Fruit fly (Drosophila melanogaster) whole organism, embryonic: ENCODE data around the gene CG46523.
A peak's percentile ranks its signal among the peaks of the same experiment; 100 is the strongest.

Experiments
- CG10147 ChIP-seq: fragments of 200-800 bp; sonication (Bioruptor generic); optimal IDR thresholded peaks from 2 replicates; lab custom pipeline; 2019; ENCODE audit warnings: missing biosample characterization, mild to moderate bottlenecking, missing genetic modification characterization, moderate library complexity
- CG12391 ChIP-seq: fragments of 200-800 bp; sonication (Bioruptor generic); optimal IDR thresholded peaks from 3 replicates; lab custom pipeline; 2018; ENCODE audit warnings: missing biosample characterization, mild to moderate bottlenecking, missing genetic modification characterization, moderate library complexity
- CG13296 ChIP-seq: fragments of 200-800 bp; sonication (Bioruptor generic); optimal IDR thresholded peaks from 3 replicates; lab custom pipeline; 2018; ENCODE audit warnings: missing biosample characterization, mild to moderate bottlenecking, missing genetic modification characterization
- CG14710 ChIP-seq: fragments of 200-800 bp; sonication (Bioruptor generic); optimal IDR thresholded peaks from 3 replicates; lab custom pipeline; 2019; ENCODE audit warnings: missing biosample characterization, mild to moderate bottlenecking, missing genetic modification characterization, moderate library complexity
- CG15479 ChIP-seq: fragments of 200-800 bp; sonication (Bioruptor generic); optimal IDR thresholded peaks from 3 replicates; lab custom pipeline; 2019; ENCODE audit warnings: missing biosample characterization, mild to moderate bottlenecking, missing genetic modification characterization, moderate library complexity
- CG15514 ChIP-seq: fragments of 200-800 bp; sonication (Bioruptor generic); optimal IDR thresholded peaks from 3 replicates; lab custom pipeline; 2017; ENCODE audit warnings: missing biosample characterization, missing genetic modification characterization, mild to moderate bottlenecking, moderate library complexity, missing genetic modification reagents
- CG16863 ChIP-seq: fragments of 200-800 bp; sonication (Bioruptor generic); optimal IDR thresholded peaks from 3 replicates; lab custom pipeline; 2016; ENCODE audit warnings: missing biosample characterization, missing genetic modification characterization
- CG17385 ChIP-seq: fragments of 200-800 bp; sonication (Bioruptor generic); optimal IDR thresholded peaks from 3 replicates; lab custom pipeline; 2018; ENCODE audit warnings: missing biosample characterization, mild to moderate bottlenecking, missing genetic modification characterization
- CG17568 ChIP-seq: fragments of 200-800 bp; sonication (Bioruptor generic); optimal IDR thresholded peaks from 2 replicates; lab custom pipeline; 2018; ENCODE audit warnings: missing biosample characterization, mild to moderate bottlenecking, missing genetic modification characterization, moderate library complexity
- CG2202 ChIP-seq: fragments of 200-800 bp; sonication (Bioruptor generic); optimal IDR thresholded peaks from 2 replicates; lab custom pipeline; 2018; ENCODE audit warnings: missing biosample characterization, mild to moderate bottlenecking, missing genetic modification characterization
- CG33557 ChIP-seq: fragments of 200-800 bp; sonication (Bioruptor generic); optimal IDR thresholded peaks from 2 replicates; lab custom pipeline; 2019; ENCODE audit warnings: missing biosample characterization, mild to moderate bottlenecking, missing genetic modification characterization, moderate library complexity
- CG34224 ChIP-seq: fragments of 200-800 bp; sonication (Bioruptor generic); IDR thresholded peaks from 3 replicates; pipeline ENCODE4 v1.3.6; 2022; ENCODE audit warnings: missing biosample characterization, missing genetic modification characterization; ENCODE audit not compliant: partially characterized antibody
- CG34376 ChIP-seq: fragments of 200-800 bp; sonication (Bioruptor generic); optimal IDR thresholded peaks from 2 replicates; lab custom pipeline; 2018; ENCODE audit warnings: missing biosample characterization, mild to moderate bottlenecking, missing genetic modification characterization
- CG8478 ChIP-seq: fragments of >200 bp; optimal IDR thresholded peaks from 2 replicates; lab custom pipeline; 2018
- CG8944 ChIP-seq: fragments of 200-800 bp; sonication (Bioruptor generic); optimal IDR thresholded peaks from 3 replicates; lab custom pipeline; 2016; ENCODE audit warnings: missing biosample characterization, missing genetic modification characterization
- Deaf1 ChIP-seq: fragments of 200-800 bp; optimal IDR thresholded peaks from 3 replicates; lab custom pipeline; 2019; ENCODE audit warnings: missing biosample characterization, mild to moderate bottlenecking, missing genetic modification characterization, moderate library complexity
- Doc2 ChIP-seq: fragments of 200-800 bp; sonication (Bioruptor generic); IDR thresholded peaks from 2 replicates; pipeline ENCODE4 v1.3.6; 2022; ENCODE audit warnings: missing biosample characterization, missing genetic modification characterization
- E2f2 ChIP-seq: fragments of 200-800 bp; sonication (Bioruptor generic); IDR thresholded peaks from 2 replicates; pipeline ENCODE4 v1.3.6; 2022; ENCODE audit warnings: missing biosample characterization, missing genetic modification characterization
- Fer1 ChIP-seq: fragments of 200-800 bp; sonication (Bioruptor generic); optimal IDR thresholded peaks from 2 replicates; lab custom pipeline; 2017; ENCODE audit warnings: missing biosample characterization, mild to moderate bottlenecking, missing genetic modification characterization
- GATAe ChIP-seq: fragments of 200-800 bp; sonication (Bioruptor generic); conservative IDR thresholded peaks from 2 replicates; pipeline ENCODE4 v1.3.6; 2022; ENCODE audit warnings: missing biosample characterization, missing genetic modification characterization
- H15 ChIP-seq: fragments of 200-800 bp; sonication (Bioruptor generic); IDR thresholded peaks from 3 replicates; pipeline ENCODE4 v1.3.6; 2022; ENCODE audit warnings: missing biosample characterization, missing genetic modification characterization
- HHEX ChIP-seq: fragments of 200-800 bp; sonication (Bioruptor generic); optimal IDR thresholded peaks from 3 replicates; lab custom pipeline; 2017; ENCODE audit warnings: missing biosample characterization, mild to moderate bottlenecking, missing genetic modification characterization, missing genetic modification reagents
- Hr39 ChIP-seq: fragments of >200 bp; optimal IDR thresholded peaks from 2 replicates; lab custom pipeline; 2017
- Neu2 ChIP-seq: fragments of 200-800 bp; sonication (Bioruptor generic); optimal IDR thresholded peaks from 3 replicates; lab custom pipeline; 2016; ENCODE audit warnings: missing biosample characterization, missing genetic modification characterization, borderline replicate concordance
- Nf-YB ChIP-seq: fragments of 200-800 bp; sonication (Bioruptor generic); optimal IDR thresholded peaks from 3 replicates; lab custom pipeline; 2019; ENCODE audit warnings: missing biosample characterization, mild to moderate bottlenecking, missing genetic modification characterization, moderate library complexity
- Ssrp ChIP-seq: fragments of 200-800 bp; sonication (Bioruptor generic); optimal IDR thresholded peaks from 2 replicates; lab custom pipeline; 2018; ENCODE audit warnings: missing biosample characterization, mild to moderate bottlenecking, missing genetic modification characterization, moderate library complexity
- Xbp1 ChIP-seq: fragments of 200-800 bp; sonication (Bioruptor generic); optimal IDR thresholded peaks from 3 replicates; lab custom pipeline; 2016; ENCODE audit warnings: missing biosample characterization, mild to moderate bottlenecking, missing genetic modification characterization
- amos ChIP-seq: fragments of 200-800 bp; sonication (Bioruptor generic); IDR thresholded peaks from 2 replicates; pipeline ENCODE4 v1.3.6; 2022; ENCODE audit warnings: missing biosample characterization, missing genetic modification characterization; ENCODE audit not compliant: partially characterized antibody
- ase ChIP-seq: fragments of 200-800 bp; sonication (Bioruptor generic); IDR thresholded peaks from 3 replicates; pipeline ENCODE4 v1.3.6; 2022; ENCODE audit warnings: missing biosample characterization, missing genetic modification characterization
- bbx ChIP-seq: fragments of 200-800 bp; sonication (Bioruptor generic); IDR thresholded peaks from 2 replicates; pipeline ENCODE4 v1.3.6; 2022; ENCODE audit warnings: missing biosample characterization, missing genetic modification characterization; ENCODE audit not compliant: partially characterized antibody
- cato ChIP-seq: fragments of 200-800 bp; sonication (Bioruptor generic); optimal IDR thresholded peaks from 2 replicates; lab custom pipeline; 2016; ENCODE audit warnings: missing biosample characterization, missing genetic modification characterization, borderline replicate concordance
- chinmo ChIP-seq: fragments of 200-800 bp; sonication (Bioruptor generic); IDR thresholded peaks from 4 replicates; pipeline ENCODE4 v1.3.6; 2022; ENCODE audit warnings: missing biosample characterization, missing genetic modification characterization; ENCODE audit not compliant: partially characterized antibody
- crp ChIP-seq, 2 experiments: fragments of 200-800 bp; sonication (Bioruptor generic); optimal IDR thresholded peaks; 2 replicates in 1 of 2; 3 replicates in 1 of 2; lab custom pipeline; 2017; ENCODE audit warnings: missing biosample characterization in 2 of 2, missing genetic modification characterization in 2 of 2, mild to moderate bottlenecking in 1 of 2, moderate library complexity in 1 of 2
- ems ChIP-seq: fragments of 200-800 bp; sonication (Bioruptor generic); optimal IDR thresholded peaks from 3 replicates; lab custom pipeline; 2016; ENCODE audit warnings: missing biosample characterization, missing genetic modification characterization
- gt ChIP-seq: fragments of 200-800 bp; sonication (Bioruptor generic); IDR thresholded peaks from 2 replicates; pipeline ENCODE4 v1.3.6; 2022; ENCODE audit warnings: missing biosample characterization, missing genetic modification characterization
- jigr1 ChIP-seq: fragments of 200-800 bp; sonication (Bioruptor generic); IDR thresholded peaks from 3 replicates; pipeline ENCODE4 v1.3.6; 2022; ENCODE audit warnings: missing biosample characterization, missing genetic modification characterization
- jing ChIP-seq: fragments of 200-800 bp; sonication (Bioruptor generic); optimal IDR thresholded peaks from 2 replicates; lab custom pipeline; 2018; ENCODE audit warnings: missing biosample characterization, mild to moderate bottlenecking, missing genetic modification characterization
- lbe ChIP-seq: fragments of 200-800 bp; sonication (Bioruptor generic); optimal IDR thresholded peaks from 2 replicates; lab custom pipeline; 2016; ENCODE audit warnings: missing biosample characterization, mild to moderate bottlenecking, missing genetic modification characterization
- lmd ChIP-seq: fragments of 200-800 bp; sonication (Bioruptor generic); IDR thresholded peaks from 2 replicates; pipeline ENCODE4 v1.3.6; 2022; ENCODE audit warnings: missing biosample characterization, missing genetic modification characterization
- lov ChIP-seq, 2 experiments: fragments of 200-800 bp in 1 of 2; fragments of >200 bp in 1 of 2; sonication (Bioruptor generic) in 1 of 2; IDR thresholded peaks in 1 of 2; optimal IDR thresholded peaks in 1 of 2; 2 replicates in 1 of 2; 3 replicates in 1 of 2; pipeline versions ENCODE4 v1.3.6 to Lab custom; 2017 to 2022; ENCODE audit warnings: missing biosample characterization in 1 of 2, missing genetic modification characterization in 1 of 2
- luna ChIP-seq: fragments of 200-800 bp; sonication (Bioruptor generic); optimal IDR thresholded peaks from 2 replicates; lab custom pipeline; 2016; ENCODE audit warnings: missing biosample characterization, missing genetic modification characterization
- pum ChIP-seq: fragments of 200-800 bp; sonication (Bioruptor generic); optimal IDR thresholded peaks from 2 replicates; lab custom pipeline; 2016; ENCODE audit warnings: missing biosample characterization, missing genetic modification characterization
- sim ChIP-seq: fragments of 200-800 bp; sonication (Bioruptor generic); IDR thresholded peaks from 2 replicates; pipeline ENCODE4 v1.3.6; 2022; ENCODE audit warnings: missing biosample characterization, missing genetic modification characterization
- stc ChIP-seq: fragments of 200-800 bp; sonication (Bioruptor generic); IDR thresholded peaks from 2 replicates; pipeline ENCODE4 v1.3.6; 2022; ENCODE audit warnings: missing biosample characterization, missing genetic modification characterization
- stwl ChIP-seq: fragments of 200-800 bp; sonication (Bioruptor generic); optimal IDR thresholded peaks from 3 replicates; lab custom pipeline; 2018; ENCODE audit warnings: missing biosample characterization, mild to moderate bottlenecking, missing genetic modification characterization, moderate library complexity
- tx ChIP-seq: fragments of 200-800 bp; sonication (Bioruptor generic); optimal IDR thresholded peaks from 2 replicates; lab custom pipeline; 2016; ENCODE audit warnings: missing biosample characterization, missing genetic modification characterization
- unc-4 ChIP-seq: fragments of 200-800 bp; sonication (Bioruptor generic); IDR thresholded peaks from 2 replicates; pipeline ENCODE4 v1.3.6; 2022; ENCODE audit warnings: missing biosample characterization, missing genetic modification characterization; ENCODE audit not compliant: partially characterized antibody
- unpg ChIP-seq: fragments of 200-800 bp; sonication (Bioruptor generic); optimal IDR thresholded peaks from 3 replicates; lab custom pipeline; 2018; ENCODE audit warnings: missing biosample characterization, mild to moderate bottlenecking, missing genetic modification characterization, moderate library complexity
- wdn ChIP-seq: fragments of 200-800 bp; sonication (Bioruptor generic); IDR thresholded peaks from 2 replicates; pipeline ENCODE4 v1.3.6; 2022; ENCODE audit warnings: missing biosample characterization, missing genetic modification characterization
- zfh2 ChIP-seq: fragments of 200-800 bp; sonication (Bioruptor generic); optimal IDR thresholded peaks from 2 replicates; lab custom pipeline; 2016; ENCODE audit warnings: missing biosample characterization, missing genetic modification characterization

Gene CG46523

dm6 chr3L:1886125-1886544 is 52.8 kb downstream of the CG46523 start (continued):
- TF ChIP-seq wdn (GFP tag; lab: Robert Waterston, UW): peak; percentile 38; the same call in 1 of the 2 replicates
- no peak for TF ChIP-seq zfh2 (GFP tag; lab: Kevin White, UChicago)
- TF ChIP-seq CG8944 (GFP tag; lab: Kevin White, UChicago): peak; percentile 74
- TF ChIP-seq lov (optimal IDR thresholded peaks at IDR 0.05; lab: Kevin White, UChicago): no peak
- TF ChIP-seq lov (GFP tag; IDR thresholded peaks at IDR 0.05; lab: Robert Waterston, UW): peak; percentile 91
- no peak for TF ChIP-seq bbx
- no peak for TF ChIP-seq CG15514 (GFP tag; lab: Kevin White, UChicago)
- TF ChIP-seq CG34224 (GFP tag; lab: Robert Waterston, UW): no peak
- peak; percentile 88 for TF ChIP-seq Ssrp (tag; lab: Kevin White, UChicago)
- peak; percentile 73 for TF ChIP-seq tx
- peak; percentile 89 for TF ChIP-seq CG16863 (GFP tag; lab: Kevin White, UChicago)
- peak; percentile 54; the same call in 1 of the 2 replicates for TF ChIP-seq E2f2 (GFP tag; lab: Robert Waterston, UW)
- TF ChIP-seq CG33557: peak; percentile 34
- peak; percentile 56; the same call in 1 of the 3 replicates for TF ChIP-seq jigr1 (GFP tag; lab: Robert Waterston, UW)
- TF ChIP-seq CG10147: no peak
- TF ChIP-seq CG34376: no peak
- TF ChIP-seq Nf-YB (GFP tag; lab: Kevin White, UChicago): peak; percentile 52
- peak; percentile 85 for TF ChIP-seq pum (GFP tag; lab: Kevin White, UChicago)
- peak; percentile 88 for TF ChIP-seq jing (GFP tag; lab: Kevin White, UChicago)
- peak; percentile 49 for TF ChIP-seq CG13296 (GFP tag; lab: Kevin White, UChicago)
- TF ChIP-seq ems: peak; percentile 73
- no peak for TF ChIP-seq Deaf1
- TF ChIP-seq luna (GFP tag; lab: Kevin White, UChicago): no peak
- TF ChIP-seq HHEX (GFP tag; lab: Kevin White, UChicago): peak; percentile 72
- no peak for TF ChIP-seq Hr39 (lab: Kevin White, UChicago)
- peak; percentile 61 for TF ChIP-seq gt
- TF ChIP-seq CG8478 (lab: Kevin White, UChicago): no peak
- peak; percentile 72 for TF ChIP-seq CG15479
- peak; percentile 87 for TF ChIP-seq CG14710 (tag; lab: Kevin White, UChicago)
- peak; percentile 40 for TF ChIP-seq CG17568 (GFP tag; lab: Kevin White, UChicago)
- peak; percentile 67; the same call in 2 of the 3 replicates for TF ChIP-seq ase (GFP tag; lab: Robert Waterston, UW)
- TF ChIP-seq amos: no peak
- peak; percentile 71 for TF ChIP-seq CG2202
- peak; percentile 63 for TF ChIP-seq Fer1 (GFP tag; lab: Kevin White, UChicago)
- no peak for TF ChIP-seq Doc2 (GFP tag; lab: Robert Waterston, UW)
- TF ChIP-seq lmd (GFP tag; lab: Robert Waterston, UW): peak; percentile 75
- peak; percentile 83 for TF ChIP-seq unpg
- peak; percentile 65 for TF ChIP-seq Neu2 (GFP tag; lab: Kevin White, UChicago)
- no peak for TF ChIP-seq unc-4 (GFP tag; lab: Robert Waterston, UW)
- peak; percentile 57 for TF ChIP-seq stwl
- TF ChIP-seq crp (GFP tag; optimal IDR thresholded peaks at IDR 0.05; lab: Kevin White, UChicago): peak in 1 of 2 experiments; percentile 28
- TF ChIP-seq cato (GFP tag; lab: Kevin White, UChicago): peak; percentile 61
- TF ChIP-seq Xbp1 (GFP tag; lab: Kevin White, UChicago): peak; percentile 89
- TF ChIP-seq sim (GFP tag; lab: Robert Waterston, UW): peak; percentile 82
- peak; percentile 82 for TF ChIP-seq stc (GFP tag; lab: Robert Waterston, UW)
- no peak for TF ChIP-seq GATAe (GFP tag; lab: Robert Waterston, UW)
- TF ChIP-seq CG12391 (tag; lab: Kevin White, UChicago): peak; percentile 84
- TF ChIP-seq H15 (GFP tag; lab: Robert Waterston, UW): peak; percentile 80
- peak; percentile 74 for TF ChIP-seq CG17385 (GFP tag; lab: Kevin White, UChicago)
- peak; percentile 93 for TF ChIP-seq lbe (GFP tag; lab: Kevin White, UChicago)
- no peak for TF ChIP-seq chinmo
